Fruit fly (Drosophila melanogaster) whole organism, larva: Measurements from ENCODE around the gene sinu.

Experiments used
- noc ChIP-seq: fragments of 200-800 bp; sonication (Bioruptor generic); optimal IDR thresholded peaks from 3 replicates; lab custom pipeline; 2019; ENCODE audit warnings: missing biosample characterization, mild to moderate bottlenecking, missing genetic modification characterization, moderate library complexity

sinu gene

dm6 chr3L:5561341-5561740, at the start of gene sinu:
Gene sinu, minus strand, starts transcription at chr3L:5561598.
- no peak for TF ChIP-seq noc (tag; lab: Kevin White, UChicago)

dm6 chr3L:5610582-5610981, 49.2 kb upstream of the sinu start:
- no peak for TF ChIP-seq noc (tag; lab: Kevin White, UChicago)

- no peak for TF ChIP-seq noc (tag; lab: Kevin White, UChicago)
Measured at dm6 chr3L:5609493-5609892, 48.1 kb upstream of the sinu start.

dm6 chr3L:5608786-5609370, 47.5 kb upstream of the sinu start:
- TF ChIP-seq noc (tag; lab: Kevin White, UChicago): no peak

- TF ChIP-seq noc (tag; lab: Kevin White, UChicago): no peak
Measured at dm6 chr3L:5608128-5608527, 46.7 kb upstream of the sinu start, which contains the start of gene Eaf6. Gene Eaf6, minus strand, starts transcription at chr3L:5608300.

- TF ChIP-seq noc (tag; lab: Kevin White, UChicago): no peak
Measured at dm6 chr3L:5604490-5604889, 43.1 kb upstream of the sinu start, which contains the start of gene mthl2. Gene mthl2, plus strand, starts transcription at chr3L:5604790.

- TF ChIP-seq noc (tag; lab: Kevin White, UChicago): no peak
Measured at dm6 chr3L:5603860-5604415, 42.5 kb upstream of the sinu start, which contains the start of gene TM9SF3. Gene TM9SF3, minus strand, starts transcription at chr3L:5603979.

dm6 chr3L:5599592-5599991, 38.2 kb upstream of the sinu start, which contains the start of gene CG10591:
Gene CG10591, minus strand, starts transcription at chr3L:5599692.
- no peak for TF ChIP-seq noc (tag; lab: Kevin White, UChicago)

- TF ChIP-seq noc (tag; lab: Kevin White, UChicago): no peak
Measured at dm6 chr3L:5594853-5595593, 33.6 kb upstream of the sinu start, which contains the start of the genes Alp10 and Alp9. Gene Alp10, minus strand, starts transcription at chr3L:5595272. Gene Alp9, plus strand, starts transcription at chr3L:5595542.

- no peak for TF ChIP-seq noc (tag; lab: Kevin White, UChicago)
Measured at dm6 chr3L:5594163-5594715, 32.8 kb upstream of the sinu start.

dm6 chr3L:5592437-5592836, 31.0 kb upstream of the sinu start, which contains the start of gene spo:
Gene spo, minus strand, starts transcription at chr3L:5592571.
- TF ChIP-seq noc (tag; lab: Kevin White, UChicago): no peak

dm6 chr3L:5583295-5583707, 21.9 kb upstream of the sinu start:
- TF ChIP-seq noc (tag; lab: Kevin White, UChicago): no peak

dm6 chr3L:5581542-5581941, 20.1 kb upstream of the sinu start:
- TF ChIP-seq noc (tag; lab: Kevin White, UChicago): no peak

dm6 chr3L:5580490-5581116, 19.2 kb upstream of the sinu start:
- no peak for TF ChIP-seq noc (tag; lab: Kevin White, UChicago)

dm6 chr3L:5579762-5580161, 18.4 kb upstream of the sinu start:
- TF ChIP-seq noc (tag; lab: Kevin White, UChicago): peak; percentile 18
